Worm (Caenorhabditis elegans) whole organism, early embryonic: ENCODE results near the gene fem-1.
"Not testable (repeated sequence)": the region's sequence is repeated elsewhere in the genome, so short reads cannot be mapped to it uniquely, and the experiment has no call there.

Experiments used
- B0310.2 ChIP-seq: sonication (generic microtip); optimal IDR thresholded peaks from 2 replicates; lab custom pipeline; 2016; ENCODE audit warnings: mild to moderate bottlenecking, missing genetic modification characterization, missing compliant biosample characterization
- F13C5.2 ChIP-seq: sonication (generic microtip); optimal IDR thresholded peaks from 2 replicates; lab custom pipeline; 2017; ENCODE audit warnings: mild to moderate bottlenecking, missing genetic modification characterization, inconsistent platforms, missing compliant biosample characterization
- flt-1 ChIP-seq: fragments of 200-800 bp; sonication (Bioruptor generic); IDR thresholded peaks from 2 replicates; pipeline ENCODE4 v1.3.6; 2022; ENCODE audit warnings: missing genetic modification characterization, missing compliant biosample characterization
- hmbx-1 ChIP-seq: sonication (generic microtip); optimal IDR thresholded peaks from 2 replicates; lab custom pipeline; 2016; ENCODE audit warnings: mild to moderate bottlenecking, missing genetic modification characterization, missing compliant biosample characterization
- pes-1 ChIP-seq: fragments of 200-800 bp; sonication (Bioruptor generic); IDR thresholded peaks from 2 replicates; pipeline ENCODE4 v1.3.6; 2022; ENCODE audit warnings: missing genetic modification reagents, missing genetic modification characterization, missing compliant biosample characterization
- tra-4 ChIP-seq: sonication (generic microtip); optimal IDR thresholded peaks from 2 replicates; lab custom pipeline; 2017; ENCODE audit warnings: missing genetic modification characterization, missing compliant biosample characterization

The fem-1 gene

ce11 chrIV:5491054-5491453 is 46.7 kb downstream of the fem-1 start, which contains the start of gene B0273.115:
Gene B0273.115, minus strand, starts transcription at chrIV:5491154.
- TF ChIP-seq flt-1, B0310.2, pes-1: not testable (repeated sequence)

ce11 chrIV:5486208-5486731 is 51.5 kb downstream of the fem-1 start, which contains the start of the genes snpc-3.1 and puf-7:
Gene snpc-3.1, minus strand, starts transcription at chrIV:5486258.
Gene puf-7, plus strand, starts transcription at chrIV:5486713.
- TF ChIP-seq tra-4; F13C5.2 (tag; lab: Kevin White, UChicago); hmbx-1 (tag; lab: Kevin White, UChicago): not testable (repeated sequence)
